Fruit fly (Drosophila melanogaster) whole organism, wandering third instar larva: Measurements from ENCODE around the gene CG32091.
A peak's percentile ranks its signal among the peaks of the same experiment; 100 is the strongest.

ENCODE experiments used
- Abd-B ChIP-seq: fragments of >200 bp; optimal IDR thresholded peaks from 2 replicates; lab custom pipeline; 2017; ENCODE audit warnings: missing biosample characterization, missing genetic modification characterization
- CG32264 ChIP-seq: fragments of 200-800 bp; sonication (Bioruptor generic); optimal IDR thresholded peaks from 2 replicates; lab custom pipeline; 2016; ENCODE audit warnings: missing biosample characterization, missing genetic modification characterization
- CG9705 ChIP-seq: fragments of 200-800 bp; sonication (Bioruptor generic); optimal IDR thresholded peaks from 2 replicates; lab custom pipeline; 2018; ENCODE audit warnings: missing biosample characterization, mild to moderate bottlenecking, missing genetic modification characterization
- CrebA ChIP-seq: fragments of 200-800 bp; sonication (Bioruptor generic); optimal IDR thresholded peaks from 2 replicates; lab custom pipeline; 2016; ENCODE audit warnings: missing biosample characterization, mild to moderate bottlenecking, missing genetic modification characterization, borderline replicate concordance
- Dif ChIP-seq: fragments of 200-275, 200-300 bp; sonication (Bioruptor generic); optimal IDR thresholded peaks from 2 replicates; lab custom pipeline; 2018; ENCODE audit warnings: missing biosample characterization, missing genetic modification characterization; ENCODE audit not compliant: partially characterized antibody
- GATAd ChIP-seq: sonication (Bioruptor generic); optimal IDR thresholded peaks from 2 replicates; lab custom pipeline; 2016; ENCODE audit warnings: missing biosample characterization, missing genetic modification characterization
- HLH106 ChIP-seq: fragments of 200-800 bp; optimal IDR thresholded peaks from 3 replicates; lab custom pipeline; 2019; ENCODE audit warnings: missing biosample characterization, mild to moderate bottlenecking, missing genetic modification characterization, moderate library complexity
- Hnf4 ChIP-seq: fragments of 200-800 bp; sonication (Bioruptor generic); optimal IDR thresholded peaks from 2 replicates; lab custom pipeline; 2016; ENCODE audit warnings: missing biosample characterization, mild to moderate bottlenecking, missing genetic modification characterization
- Hr78 ChIP-seq: fragments of >200 bp; optimal IDR thresholded peaks from 2 replicates; lab custom pipeline; 2017; ENCODE audit warnings: missing biosample characterization, missing genetic modification characterization
- Hr83 ChIP-seq: fragments of 200-300 bp; sonication (Bioruptor generic); optimal IDR thresholded peaks from 2 replicates; lab custom pipeline; 2016; ENCODE audit warnings: missing biosample characterization, mild to moderate bottlenecking, missing genetic modification characterization, moderate library complexity; ENCODE audit not compliant: poor library complexity, severe bottlenecking
- Jra ChIP-seq: sonication (Bioruptor generic); optimal IDR thresholded peaks from 2 replicates; lab custom pipeline; 2016; ENCODE audit warnings: missing biosample characterization, missing genetic modification characterization
- Mio ChIP-seq: sonication (Bioruptor generic); optimal IDR thresholded peaks from 2 replicates; lab custom pipeline; 2016; ENCODE audit warnings: missing biosample characterization, missing genetic modification characterization
- Myc ChIP-seq: fragments of >200 bp; optimal IDR thresholded peaks from 2 replicates; lab custom pipeline; 2017
- OdsH ChIP-seq: fragments of 200-800 bp; sonication (Bioruptor generic); optimal IDR thresholded peaks from 2 replicates; lab custom pipeline; 2016; ENCODE audit warnings: missing biosample characterization, mild to moderate bottlenecking, missing genetic modification characterization
- Rel ChIP-seq, 2 experiments: fragments of 200-800 bp; sonication (Bioruptor generic) in 1 of 2; optimal IDR thresholded peaks; 2 replicates in 1 of 2; 3 replicates in 1 of 2; lab custom pipeline; 2016 to 2019; ENCODE audit warnings: mild to moderate bottlenecking in 2 of 2, missing biosample characterization in 2 of 2, missing genetic modification characterization in 2 of 2, moderate library complexity in 1 of 2
- Vsx2 ChIP-seq: fragments of 200-300, 225-300 bp; sonication (Bioruptor generic); optimal IDR thresholded peaks from 2 replicates; lab custom pipeline; 2018; ENCODE audit warnings: missing biosample characterization, missing genetic modification characterization; ENCODE audit not compliant: partially characterized antibody
- br ChIP-seq: fragments of 200-800 bp; sonication (Bioruptor generic); optimal IDR thresholded peaks from 2 replicates; lab custom pipeline; 2016; ENCODE audit warnings: missing biosample characterization, missing genetic modification characterization
- brk ChIP-seq: fragments of 200-800 bp; sonication (Bioruptor generic); optimal IDR thresholded peaks from 2 replicates; lab custom pipeline; 2016; ENCODE audit warnings: missing biosample characterization, mild to moderate bottlenecking, missing genetic modification characterization
- dmrt93B ChIP-seq: fragments of 200-800 bp; sonication (Bioruptor generic); optimal IDR thresholded peaks from 2 replicates; lab custom pipeline; 2018; ENCODE audit warnings: missing biosample characterization, mild to moderate bottlenecking, missing genetic modification characterization
- dsf ChIP-seq: sonication (Bioruptor generic); optimal IDR thresholded peaks from 2 replicates; lab custom pipeline; 2016; ENCODE audit warnings: missing biosample characterization, missing genetic modification characterization, borderline replicate concordance
- ey ChIP-seq: fragments of 200-800 bp; sonication (Bioruptor generic); optimal IDR thresholded peaks from 2 replicates; lab custom pipeline; 2016; ENCODE audit warnings: missing biosample characterization, missing genetic modification characterization
- foxo ChIP-seq, 2 experiments: fragments of 200-800 bp; sonication (Bioruptor generic); optimal IDR thresholded peaks; 2 replicates in 1 of 2; 3 replicates in 1 of 2; lab custom pipeline; 2016 to 2017; ENCODE audit warnings: missing biosample characterization in 2 of 2, missing genetic modification characterization in 2 of 2
- fru ChIP-seq: fragments of 200-800 bp; sonication (Bioruptor generic); optimal IDR thresholded peaks from 3 replicates; lab custom pipeline; 2016; ENCODE audit warnings: missing biosample characterization, mild to moderate bottlenecking, missing genetic modification characterization
- h ChIP-seq: fragments of 200-800 bp; sonication (Bioruptor generic); optimal IDR thresholded peaks from 3 replicates; lab custom pipeline; 2016; ENCODE audit warnings: missing biosample characterization, mild to moderate bottlenecking, missing genetic modification characterization
- pan ChIP-seq: fragments of >200 bp; optimal IDR thresholded peaks from 2 replicates; lab custom pipeline; 2017
- psq ChIP-seq: fragments of 200-800 bp; sonication (Bioruptor generic); optimal IDR thresholded peaks from 3 replicates; lab custom pipeline; 2017; ENCODE audit warnings: missing biosample characterization, mild to moderate bottlenecking, missing genetic modification characterization, moderate library complexity
- rgr ChIP-seq: fragments of 200-800 bp; sonication (Bioruptor generic); optimal IDR thresholded peaks from 3 replicates; lab custom pipeline; 2016; ENCODE audit warnings: missing biosample characterization, mild to moderate bottlenecking, missing genetic modification characterization
- sv ChIP-seq: fragments of 200-800 bp; sonication (Bioruptor generic); optimal IDR thresholded peaks from 3 replicates; lab custom pipeline; 2016; ENCODE audit warnings: missing biosample characterization, missing genetic modification characterization
- tai ChIP-seq: sonication (Bioruptor generic); optimal IDR thresholded peaks from 2 replicates; lab custom pipeline; 2016; ENCODE audit warnings: missing biosample characterization, missing genetic modification characterization
- woc ChIP-seq: sonication (Bioruptor generic); optimal IDR thresholded peaks from 2 replicates; lab custom pipeline; 2016; ENCODE audit warnings: missing biosample characterization, mild to moderate bottlenecking, missing genetic modification characterization

Gene CG32091

DNA sequence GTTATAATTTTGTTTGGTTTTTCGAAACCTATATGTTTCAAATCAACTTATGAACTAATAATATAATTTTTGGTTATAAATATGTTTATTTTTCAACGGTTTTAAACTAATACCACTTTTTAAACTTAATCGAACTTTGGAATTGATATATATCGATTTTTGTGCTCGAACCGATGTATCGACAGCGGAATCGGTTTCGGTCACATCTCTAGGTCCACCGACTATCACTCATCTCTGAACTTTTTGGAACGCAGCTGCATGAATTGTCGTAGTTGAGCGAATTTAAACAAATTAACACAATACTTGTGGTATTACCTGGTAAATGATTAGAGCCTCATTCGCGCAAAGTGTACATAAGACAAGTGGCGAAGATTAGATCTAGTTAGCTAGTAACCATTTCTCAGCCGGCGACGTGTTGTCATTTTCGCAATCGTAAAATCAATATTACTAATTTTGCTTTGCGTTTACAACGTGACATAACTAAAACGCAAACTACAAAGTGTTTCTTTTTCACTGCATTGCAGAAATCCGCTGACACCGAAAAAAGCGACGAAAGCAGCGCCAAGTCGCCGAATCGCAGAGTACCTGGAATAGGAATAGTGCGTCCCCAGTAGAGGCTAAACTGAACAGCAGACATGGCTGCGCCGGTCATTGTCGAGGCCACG lies 3.2 kb upstream of the CG32091 start, which contains the start of gene Apt1 (continued):
- no peak for TF ChIP-seq Hr78 (GFP tag; lab: Kevin White, UChicago)
- peak; percentile 17 for TF ChIP-seq h
- TF ChIP-seq CrebA (GFP tag; lab: Kevin White, UChicago) = no peak
- TF ChIP-seq pan (lab: Kevin White, UChicago) = no peak
- peak; percentile 74 for TF ChIP-seq tai (GFP tag; lab: Kevin White, UChicago)
- TF ChIP-seq CG32264 = no peak
- no peak for TF ChIP-seq Dif
- TF ChIP-seq HLH106 = no peak

dm6 chr3L:11630684-11631083 lies 508 bp upstream of the CG32091 start:
- TF ChIP-seq Hnf4 = peak; percentile 37
- peak; percentile 40 for TF ChIP-seq tai (GFP tag; lab: Kevin White, UChicago)
- peak in 1 of 2 experiments; percentile 4 for TF ChIP-seq foxo (GFP tag; optimal IDR thresholded peaks at IDR 0.05; lab: Kevin White, UChicago)
- TF ChIP-seq brk = peak; percentile 1
- no peak for TF ChIP-seq Rel (GFP tag; optimal IDR thresholded peaks at IDR 0.05; lab: Kevin White, UChicago)
- TF ChIP-seq Rel (tag; optimal IDR thresholded peaks at IDR 0.05; lab: Kevin White, UChicago) = no peak
- TF ChIP-seq Jra (GFP tag; lab: Kevin White, UChicago) = peak; percentile 6
- no peak for TF ChIP-seq HLH106
- peak; percentile 1 for TF ChIP-seq dsf (GFP tag; lab: Kevin White, UChicago)

dm6 chr3L:11634551-11634950 lies 3.4 kb downstream of the CG32091 start:
- TF ChIP-seq Myc (lab: Kevin White, UChicago) (no peak), CG32264 (no peak), Hr78 (GFP tag; lab: Kevin White, UChicago) (no peak), woc (GFP tag; lab: Kevin White, UChicago) (no peak), Abd-B (GFP tag; lab: Kevin White, UChicago) (no peak), Mio (GFP tag; lab: Kevin White, UChicago) (no peak), dmrt93B (no peak), CG9705 (GFP tag; lab: Kevin White, UChicago) (no peak)

DNA sequence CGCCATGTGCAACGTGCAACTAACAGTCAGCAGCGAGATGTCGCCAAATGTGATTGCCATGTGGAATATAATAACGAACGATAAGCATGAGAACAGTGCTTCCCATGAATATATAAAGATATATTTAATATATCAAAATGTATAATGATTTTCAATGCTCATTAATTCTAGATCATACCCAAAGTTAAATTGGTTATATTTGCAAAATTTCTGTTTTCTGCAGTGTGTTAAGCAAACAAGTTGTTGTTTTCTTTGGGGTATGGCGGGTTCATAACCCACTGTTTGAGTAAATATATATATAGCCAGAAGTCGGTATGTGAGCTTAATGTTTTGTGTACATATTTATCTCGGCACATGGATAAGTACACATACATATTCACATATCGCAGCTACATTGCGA lies 5.6 kb downstream of the CG32091 start:
- TF ChIP-seq Vsx2 = no peak
- no peak for TF ChIP-seq Hnf4
- no peak for TF ChIP-seq Myc (lab: Kevin White, UChicago)
- no peak for TF ChIP-seq foxo (GFP tag; optimal IDR thresholded peaks at IDR 0.05; lab: Kevin White, UChicago)
- TF ChIP-seq Abd-B (GFP tag; lab: Kevin White, UChicago) = no peak
- TF ChIP-seq Dif = no peak
- no peak for TF ChIP-seq Mio (GFP tag; lab: Kevin White, UChicago)
- no peak for TF ChIP-seq fru
- no peak for TF ChIP-seq Rel (GFP tag; optimal IDR thresholded peaks at IDR 0.05; lab: Kevin White, UChicago)
- no peak for TF ChIP-seq Rel (tag; optimal IDR thresholded peaks at IDR 0.05; lab: Kevin White, UChicago)

- TF ChIP-seq psq (GFP tag; lab: Kevin White, UChicago) = no peak
- no peak for TF ChIP-seq dmrt93B
- no peak for TF ChIP-seq fru
- TF ChIP-seq Vsx2 = no peak
- TF ChIP-seq HLH106 = no peak
- no peak for TF ChIP-seq Hnf4
- TF ChIP-seq woc (GFP tag; lab: Kevin White, UChicago) = no peak
- no peak for TF ChIP-seq br (GFP tag; lab: Kevin White, UChicago)
These were observed 14.7 kb downstream of the CG32091 start, which contains the start of gene CG6071 for dm6 chr3L:11645933-11646332. Gene CG6071 (minus strand): TSS chr3L:11646033.

DNA sequence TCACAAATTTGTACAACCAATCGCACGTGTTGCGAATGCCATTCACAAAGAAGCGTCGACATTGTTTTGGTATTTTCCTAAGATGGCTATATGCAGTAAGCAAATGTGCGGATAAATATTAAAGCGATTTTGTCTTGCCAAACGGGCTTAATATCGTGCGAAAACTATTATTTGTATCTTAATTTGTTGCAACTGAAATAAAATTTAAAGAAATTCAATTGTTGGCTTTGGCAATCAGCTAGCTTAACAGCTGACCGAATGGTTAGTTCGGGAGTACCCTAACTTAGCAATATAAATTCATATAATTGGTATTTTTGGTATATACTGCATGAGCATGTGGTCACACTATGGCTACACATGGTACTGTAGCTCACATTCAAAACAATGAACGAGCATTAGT lies 17.2 kb downstream of the CG32091 start, which contains the start of the genes RIOK1 and Polr3H:
Gene RIOK1 (minus strand): TSS at position 65 of the 400 bp plus-strand sequence.
Gene Polr3H (plus strand): TSS at position 347 of the 400 bp plus-strand sequence.
- TF ChIP-seq Hr83 (no peak), tai (GFP tag; lab: Kevin White, UChicago) (no peak), ey (GFP tag; lab: Kevin White, UChicago) (peak; percentile 78), fru (no peak), OdsH (peak; percentile 65), dsf (GFP tag; lab: Kevin White, UChicago) (peak; percentile 48), h (no peak), sv (GFP tag; lab: Kevin White, UChicago) (peak; percentile 68), Jra (GFP tag; lab: Kevin White, UChicago) (peak; percentile 58), Myc (lab: Kevin White, UChicago) (peak; percentile 78), GATAd (GFP tag; lab: Kevin White, UChicago) (no peak), Rel (GFP tag; optimal IDR thresholded peaks at IDR 0.05; lab: Kevin White, UChicago) (no peak), Rel (tag; optimal IDR thresholded peaks at IDR 0.05; lab: Kevin White, UChicago) (peak; percentile 89), br (GFP tag; lab: Kevin White, UChicago) (peak; percentile 58), psq (GFP tag; lab: Kevin White, UChicago) (peak; percentile 54), dmrt93B (no peak), rgr (peak; percentile 76)
